Worm (Caenorhabditis elegans) whole organism, mixed stage, embryonic: ENCODE data around the gene wbp-11.

ENCODE experiments used
- mep-1 ChIP-seq: fragments of 150-350 bp; optimal IDR thresholded peaks from 2 replicates; lab custom pipeline; 2017; ENCODE audit warnings: missing biosample characterization, missing genetic modification reagents, missing genetic modification characterization, inconsistent platforms
- nhr-12 ChIP-seq: fragments of 150-350 bp; optimal IDR thresholded peaks from 2 replicates; lab custom pipeline; 2014; ENCODE audit warnings: missing biosample characterization, missing genetic modification characterization
- nhr-237 ChIP-seq: fragments of 150-350 bp; optimal IDR thresholded peaks from 2 replicates; lab custom pipeline; 2014; ENCODE audit warnings: missing biosample characterization, missing genetic modification characterization
- nhr-28 ChIP-seq: fragments of 150-350 bp; optimal IDR thresholded peaks from 2 replicates; lab custom pipeline; 2014; ENCODE audit warnings: missing biosample characterization, missing genetic modification characterization
- pha-4 ChIP-seq: fragments of 150-350 bp; optimal IDR thresholded peaks from 2 replicates; lab custom pipeline; 2018; ENCODE audit warnings: missing biosample characterization, missing genetic modification reagents, missing genetic modification characterization
- ztf-11 ChIP-seq: fragments of 150-350 bp; optimal IDR thresholded peaks from 2 replicates; lab custom pipeline; 2014; ENCODE audit warnings: missing biosample characterization, missing genetic modification characterization

DNA sequence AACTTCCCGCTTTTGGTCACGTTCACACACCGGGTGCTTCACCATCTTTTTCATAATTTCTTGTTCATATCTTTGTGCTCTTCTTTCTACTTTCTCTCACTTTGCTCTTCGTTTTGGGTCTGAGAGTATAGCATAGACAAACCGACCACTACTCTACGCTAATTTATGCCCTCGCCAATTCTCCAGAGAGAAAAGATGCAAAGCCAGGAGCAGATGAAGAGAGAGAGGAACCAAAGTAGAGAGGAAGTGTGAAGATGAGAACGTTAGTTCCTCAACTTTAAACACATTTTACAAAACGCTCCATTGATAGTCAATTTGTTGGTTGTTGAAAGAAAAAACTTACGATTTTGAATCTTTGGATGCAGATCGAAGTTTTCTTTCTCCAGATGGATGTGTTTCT lies 5.0 kb upstream of the wbp-11 start:
- TF ChIP-seq mep-1, result no peak
- no peak for TF ChIP-seq ztf-11
- TF ChIP-seq nhr-28 (tag; lab: Kevin White, UChicago), result no peak
- no peak for TF ChIP-seq nhr-12 (tag; lab: Kevin White, UChicago)
- no peak for TF ChIP-seq pha-4 (tag; lab: Kevin White, UChicago)
- TF ChIP-seq nhr-237 (tag; lab: Kevin White, UChicago), result no peak
